Worm (Caenorhabditis elegans) whole organism, L3 larva: ENCODE measurements around the gene haf-8.

Experiments
- R02D3.7 ChIP-seq: fragments of 150-350 bp; optimal IDR thresholded peaks from 2 replicates; lab custom pipeline; 2014; ENCODE audit warnings: missing biosample characterization, missing genetic modification characterization
- aly-2 ChIP-seq: fragments of 150-350 bp; optimal IDR thresholded peaks from 2 replicates; lab custom pipeline; 2014; ENCODE audit warnings: missing biosample characterization, missing genetic modification characterization
- egl-27 ChIP-seq: sonication (generic microtip); optimal IDR thresholded peaks from 4 replicates; lab custom pipeline; 2017; ENCODE audit warnings: missing biosample characterization, missing genetic modification reagents, missing genetic modification characterization
- fkh-10 ChIP-seq: sonication (generic microtip); optimal IDR thresholded peaks from 2 replicates; lab custom pipeline; 2017; ENCODE audit warnings: missing biosample characterization, missing genetic modification reagents, missing genetic modification characterization
- fos-1 ChIP-seq: fragments of 150-350 bp; optimal IDR thresholded peaks from 2 replicates; lab custom pipeline; 2014; ENCODE audit warnings: missing biosample characterization, missing genetic modification characterization
- snpc-4 ChIP-seq: fragments of 150-350 bp; optimal IDR thresholded peaks from 2 replicates; lab custom pipeline; 2014; ENCODE audit warnings: missing biosample characterization, missing genetic modification characterization
- tbx-2 ChIP-seq: sonication (generic microtip); optimal IDR thresholded peaks from 2 replicates; lab custom pipeline; 2016; ENCODE audit warnings: mild to moderate bottlenecking, missing genetic modification characterization, missing compliant biosample characterization
- unc-39 ChIP-seq: sonication (generic microtip); optimal IDR thresholded peaks from 4 replicates; lab custom pipeline; 2017; ENCODE audit warnings: missing biosample characterization, missing genetic modification characterization

DNA sequence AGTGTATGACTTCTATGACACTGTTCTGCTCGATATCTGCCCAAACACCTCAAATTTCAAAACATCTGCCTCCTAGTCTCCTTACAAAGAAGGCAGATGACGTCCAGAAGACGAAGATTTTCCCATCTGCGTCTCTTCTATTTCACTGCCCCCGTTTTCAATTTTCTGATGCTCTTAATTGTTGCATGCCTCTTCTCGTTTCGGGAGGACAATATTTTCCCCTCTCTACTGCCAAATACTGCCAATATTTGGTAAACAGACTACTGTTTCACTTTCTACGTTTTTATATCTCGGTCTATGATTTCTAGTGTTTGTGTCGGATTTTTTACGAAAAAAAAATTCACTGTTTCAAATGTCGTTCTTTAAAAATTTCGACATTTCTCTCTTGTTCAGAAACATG lies 38.4 kb downstream of the haf-8 start:
- TF ChIP-seq fkh-10 (GFP tag; lab: Kevin White, UChicago), result no peak
- TF ChIP-seq R02D3.7 (tag; lab: Kevin White, UChicago), result no peak
- TF ChIP-seq unc-39 (tag; lab: Kevin White, UChicago), result no peak
- no peak for TF ChIP-seq tbx-2
- TF ChIP-seq snpc-4 (tag; lab: Kevin White, UChicago), result no peak
- TF ChIP-seq egl-27 (tag; lab: Kevin White, UChicago), result no peak
- TF ChIP-seq aly-2 (tag; lab: Kevin White, UChicago), result no peak
- TF ChIP-seq fos-1, result no peak
